Fruit fly (Drosophila melanogaster): Measurements from ENCODE around the gene CG17681.

The CG17681 gene

DNA sequence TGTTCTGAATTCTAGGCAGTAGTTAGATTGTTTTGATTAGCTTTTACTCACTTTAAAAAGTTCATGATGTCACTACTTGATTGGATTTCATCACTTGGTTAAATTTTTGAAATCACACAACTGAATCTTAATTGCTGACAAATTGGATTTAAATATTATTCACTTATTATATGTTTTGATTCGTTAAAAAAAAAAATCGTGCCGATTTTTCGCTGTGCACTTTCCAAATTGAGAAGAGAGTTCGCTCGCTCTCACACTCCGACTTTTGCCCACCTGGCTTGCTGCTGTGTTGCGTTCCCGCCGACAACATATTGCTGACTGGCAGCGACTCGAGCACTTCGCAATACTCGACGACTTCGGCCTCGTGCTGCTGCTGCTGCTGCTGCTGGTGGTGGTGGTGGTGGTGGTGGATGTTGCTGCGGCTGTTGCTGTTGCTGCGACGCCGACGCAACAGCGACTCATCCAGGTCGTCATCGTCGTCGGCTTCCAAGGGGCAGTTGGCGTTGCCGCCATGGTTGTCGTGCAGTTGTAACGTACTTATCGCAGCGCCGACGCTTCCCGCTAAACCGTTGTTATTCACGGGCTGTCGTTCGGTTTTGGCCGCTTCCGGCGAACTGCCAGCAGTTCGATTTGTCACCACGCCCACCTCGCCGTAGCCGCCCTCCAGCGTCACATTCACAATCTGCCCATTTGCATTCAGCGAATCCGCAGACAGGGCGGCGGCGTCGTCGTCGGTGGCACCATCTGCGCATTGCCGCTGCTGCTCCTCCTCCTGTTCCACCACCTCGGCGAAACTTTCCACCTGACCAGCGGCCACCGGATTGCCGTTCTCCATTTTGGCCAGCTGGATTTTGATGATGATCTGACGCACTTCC, 11.2 kb upstream of the CG17681 start (continued):
- peak; percentile 21; the same call in 1 of the 3 replicates for TF ChIP-seq Dbx (GFP tag; IDR thresholded peaks at IDR 0.05)
- TF ChIP-seq Xbp1 (GFP tag; optimal IDR thresholded peaks at IDR 0.05): peak; percentile 68
- peak; percentile 32 for TF ChIP-seq cg (GFP tag; optimal IDR thresholded peaks at IDR 0.05)
- peak; percentile 52 for TF ChIP-seq pho (GFP tag; optimal IDR thresholded peaks at IDR 0.05)
- TF ChIP-seq CG13775 (GFP tag; optimal IDR thresholded peaks at IDR 0.05): peak; percentile 63
- TF ChIP-seq CG17612 (GFP tag; IDR thresholded peaks at IDR 0.05): no peak
- no peak for TF ChIP-seq Usf (GFP tag; optimal IDR thresholded peaks at IDR 0.05)
- no peak for TF ChIP-seq sc (optimal IDR thresholded peaks at IDR 0.05)
- peak; percentile 38 for TF ChIP-seq sc (GFP tag; optimal IDR thresholded peaks at IDR 0.05)
- peak; percentile 32; the same call in 2 of the 3 replicates for TF ChIP-seq CG14050 (GFP tag; IDR thresholded peaks at IDR 0.05)
- TF ChIP-seq CG32772 (GFP tag; IDR thresholded peaks at IDR 0.05): peak; percentile 60; the same call in 1 of the 2 replicates
- TF ChIP-seq Fer2 (tag; optimal IDR thresholded peaks at IDR 0.05): no peak
- TF ChIP-seq lilli (GFP tag; optimal IDR thresholded peaks at IDR 0.05): peak; percentile 72
- no peak for TF ChIP-seq dmrt11E (tag; optimal IDR thresholded peaks at IDR 0.05)
- no peak for TF ChIP-seq CTCF (GFP tag; optimal IDR thresholded peaks at IDR 0.05)
- TF ChIP-seq CG6272 (GFP tag; IDR thresholded peaks at IDR 0.05): 0 out of 2 replicates have a peak, but pooled peaks have one; percentile 12
- peak; percentile 42 for TF ChIP-seq Fer3 (tag; optimal IDR thresholded peaks at IDR 0.05)
- no peak for TF ChIP-seq CG31388 (GFP tag; optimal IDR thresholded peaks at IDR 0.05)
- no peak for TF ChIP-seq sr (GFP tag; IDR thresholded peaks at IDR 0.05)
- TF ChIP-seq CG6689 (GFP tag; IDR thresholded peaks at IDR 0.05): peak; percentile 45
- no peak for TF ChIP-seq Hr39 (optimal IDR thresholded peaks at IDR 0.05)
- no peak for TF ChIP-seq CG6854 (GFP tag; optimal IDR thresholded peaks at IDR 0.05)
- no peak for TF ChIP-seq CG33557 (GFP tag; optimal IDR thresholded peaks at IDR 0.05)
- TF ChIP-seq Lim3 (GFP tag; IDR thresholded peaks at IDR 0.05): no peak
- peak in 1 of 2 experiments; percentile 21 for TF ChIP-seq crp (GFP tag; optimal IDR thresholded peaks at IDR 0.05)
- TF ChIP-seq Ada2b (GFP tag; IDR thresholded peaks at IDR 0.05): no peak; the same call in 1 of the 2 replicates
- peak; percentile 71 for TF ChIP-seq lab (GFP tag; optimal IDR thresholded peaks at IDR 0.05)
- peak; percentile 64 for TF ChIP-seq CG8388 (GFP tag; optimal IDR thresholded peaks at IDR 0.05)
- TF ChIP-seq Neu2 (GFP tag; optimal IDR thresholded peaks at IDR 0.05; ENCODE audit: borderline replicate concordance): no peak
- TF ChIP-seq Meics (GFP tag; optimal IDR thresholded peaks at IDR 0.05): peak; percentile 70
- TF ChIP-seq sens (GFP tag): peak; percentile 90
- peak; percentile 42 for TF ChIP-seq CG7786 (GFP tag; optimal IDR thresholded peaks at IDR 0.05)
- no peak for TF ChIP-seq Bgb (GFP tag; IDR thresholded peaks at IDR 0.05; ENCODE audit: partially characterized antibody)
- no peak for TF ChIP-seq tup (GFP tag; optimal IDR thresholded peaks at IDR 0.05)
- TF ChIP-seq chif (GFP tag; optimal IDR thresholded peaks at IDR 0.05): peak; percentile 39 to 64
- TF ChIP-seq CG1603 (tag; optimal IDR thresholded peaks at IDR 0.05): peak; percentile 56
- no peak for TF ChIP-seq CkIIα-i1 (GFP tag; IDR thresholded peaks at IDR 0.05)
- no peak for TF ChIP-seq insv (GFP tag; optimal IDR thresholded peaks at IDR 0.05)
- TF ChIP-seq Fer1 (GFP tag; optimal IDR thresholded peaks at IDR 0.05): peak; percentile 70
- TF ChIP-seq wor (GFP tag; IDR thresholded peaks at IDR 0.05): 0 out of 2 replicates have a peak, but pooled peaks have one; percentile 16
- TF ChIP-seq fd102C (GFP tag; optimal IDR thresholded peaks at IDR 0.05): no peak
- peak; percentile 55 for TF ChIP-seq Six4 (GFP tag; optimal IDR thresholded peaks at IDR 0.05)
- TF ChIP-seq H2.0 (GFP tag; IDR thresholded peaks at IDR 0.05): peak; percentile 33; the same call in 1 of the 2 replicates
- TF ChIP-seq Rx (GFP tag; IDR thresholded peaks at IDR 0.05): peak; percentile 43
- TF ChIP-seq ase (GFP tag; IDR thresholded peaks at IDR 0.05): 0 out of 3 replicates have a peak, but pooled peaks have one; percentile 39
- peak; percentile 67 for TF ChIP-seq az2 (GFP tag; optimal IDR thresholded peaks at IDR 0.05)
- TF ChIP-seq CoRest (tag; optimal IDR thresholded peaks at IDR 0.05): peak; percentile 64
- peak; percentile 51 for TF ChIP-seq CG9817 (tag; optimal IDR thresholded peaks at IDR 0.05)
- peak; percentile 65 for TF ChIP-seq CG17385 (GFP tag; optimal IDR thresholded peaks at IDR 0.05)

Measured in whole organism, embryonic.